Worm (Caenorhabditis elegans) whole organism, L1 larva: ENCODE measurements around the gene chil-10.

Source experiments
- F16B12.6 ChIP-seq: fragments of 150-350 bp; optimal IDR thresholded peaks from 2 replicates; lab custom pipeline; 2014; ENCODE audit warnings: missing biosample characterization, missing genetic modification characterization
- aly-2 ChIP-seq: fragments of 150-350 bp; optimal IDR thresholded peaks from 2 replicates; lab custom pipeline; 2014; ENCODE audit warnings: missing biosample characterization, missing genetic modification characterization
- ces-1 ChIP-seq: fragments of 150-350 bp; optimal IDR thresholded peaks from 2 replicates; lab custom pipeline; 2014; ENCODE audit warnings: missing biosample characterization, missing genetic modification reagents, missing genetic modification characterization
- elt-2 ChIP-seq: sonication (generic microtip); optimal IDR thresholded peaks from 2 replicates; lab custom pipeline; 2016; ENCODE audit warnings: missing genetic modification characterization, mild to moderate bottlenecking, inconsistent platforms, missing compliant biosample characterization, missing genetic modification reagents
- elt-3 ChIP-seq, 6 experiments: fragments of 150-350 bp in 1 of 6; sonication (generic microtip); optimal IDR thresholded peaks; 2 replicates each; lab custom pipeline; 2017 to 2018; ENCODE audit warnings: missing biosample characterization in 6 of 6, missing genetic modification characterization in 6 of 6, inconsistent platforms in 1 of 6
- fos-1 ChIP-seq: fragments of 150-350 bp; optimal IDR thresholded peaks from 2 replicates; lab custom pipeline; 2014; ENCODE audit warnings: missing biosample characterization, missing genetic modification characterization
- hpl-2 ChIP-seq: fragments of 150-350 bp; optimal IDR thresholded peaks from 2 replicates; lab custom pipeline; 2014; ENCODE audit warnings: missing biosample characterization, missing genetic modification reagents, missing genetic modification characterization
- lin-39 ChIP-seq: fragments of 150-350 bp; optimal IDR thresholded peaks from 2 replicates; lab custom pipeline; 2014; ENCODE audit warnings: missing biosample characterization, missing genetic modification reagents, missing genetic modification characterization
- nhr-76 ChIP-seq: sonication (generic microtip); optimal IDR thresholded peaks from 2 replicates; lab custom pipeline; 2017; ENCODE audit warnings: missing biosample characterization, missing genetic modification characterization
- pqm-1 ChIP-seq: sonication (generic microtip); optimal IDR thresholded peaks from 3 replicates; lab custom pipeline; 2017; ENCODE audit warnings: missing biosample characterization, missing genetic modification characterization
- unc-130 ChIP-seq: fragments of 150-350 bp; optimal IDR thresholded peaks from 2 replicates; lab custom pipeline; 2017; ENCODE audit warnings: missing biosample characterization, missing genetic modification characterization, inconsistent platforms
- zip-4 ChIP-seq: fragments of 200-800 bp; sonication (Bioruptor generic); optimal IDR thresholded peaks from 2 replicates; lab custom pipeline; 2018; ENCODE audit warnings: mild to moderate bottlenecking, missing genetic modification characterization, moderate library complexity, missing compliant biosample characterization

DNA sequence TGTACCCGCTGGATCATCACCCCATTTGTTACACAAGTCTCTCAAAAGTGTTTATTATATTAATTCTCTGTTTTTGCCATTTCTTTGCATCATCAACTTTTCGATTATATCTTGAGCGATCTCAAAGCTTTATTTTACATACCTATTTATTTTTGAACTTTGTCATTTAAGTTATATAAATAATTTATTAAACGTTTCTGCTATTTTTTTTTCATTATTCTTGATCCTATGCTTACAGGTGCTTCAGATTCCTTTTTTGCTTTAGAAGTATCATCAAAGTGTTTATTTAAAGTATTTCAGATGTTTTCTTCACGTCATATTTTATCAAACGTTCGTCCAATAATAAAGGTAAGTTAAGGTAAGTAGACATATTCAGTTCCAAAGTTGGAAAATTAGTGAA is 39.6 kb upstream of the chil-10 start, which contains the start of gene F35H12.5:
- no peak for TF ChIP-seq fos-1 (tag; lab: Kevin White, UChicago)
- TF ChIP-seq aly-2, result no peak
- no peak for TF ChIP-seq pqm-1
- no peak for TF ChIP-seq elt-2 (tag; lab: Kevin White, UChicago)
- TF ChIP-seq ces-1 (GFP tag; lab: Kevin White, UChicago), result no peak
- no peak for TF ChIP-seq zip-4 (GFP tag; lab: Kevin White, UChicago)
- no peak for TF ChIP-seq lin-39 (tag; lab: Kevin White, UChicago)
- no peak for TF ChIP-seq unc-130 (tag; lab: Kevin White, UChicago)
- no peak for TF ChIP-seq hpl-2
- TF ChIP-seq elt-3 (tag; optimal IDR thresholded peaks at IDR 0.05; lab: Kevin White, UChicago), result no peak
- TF ChIP-seq F16B12.6 (tag; lab: Kevin White, UChicago), result no peak
- no peak for TF ChIP-seq nhr-76 (tag; lab: Kevin White, UChicago)
